Worm (Caenorhabditis elegans) whole organism, late embryonic: ENCODE results near the gene srj-53.

Experiments
- F13H6.1 ChIP-seq: sonication (generic microtip); optimal IDR thresholded peaks from 2 replicates; lab custom pipeline; 2016; ENCODE audit warnings: missing genetic modification characterization, missing compliant biosample characterization
- ceh-34 ChIP-seq: sonication (generic microtip); optimal IDR thresholded peaks from 2 replicates; lab custom pipeline; 2016; ENCODE audit warnings: mild to moderate bottlenecking, missing genetic modification characterization, missing compliant biosample characterization
- nfya-1 ChIP-seq: sonication (generic microtip); optimal IDR thresholded peaks from 2 replicates; lab custom pipeline; 2017; ENCODE audit warnings: missing genetic modification characterization, mild to moderate bottlenecking, missing compliant biosample characterization, antibody characterized with exemption, moderate library complexity
- nhr-11 ChIP-seq: fragments of 150-350 bp; optimal IDR thresholded peaks from 2 replicates; lab custom pipeline; 2014; ENCODE audit warnings: missing biosample characterization, missing genetic modification characterization
- rnt-1 ChIP-seq: sonication (generic microtip); optimal IDR thresholded peaks from 2 replicates; lab custom pipeline; 2016; ENCODE audit warnings: missing genetic modification characterization, missing compliant biosample characterization
- unc-86 ChIP-seq: sonication (generic microtip); optimal IDR thresholded peaks from 2 replicates; lab custom pipeline; 2016; ENCODE audit warnings: missing genetic modification characterization, missing compliant biosample characterization

DNA sequence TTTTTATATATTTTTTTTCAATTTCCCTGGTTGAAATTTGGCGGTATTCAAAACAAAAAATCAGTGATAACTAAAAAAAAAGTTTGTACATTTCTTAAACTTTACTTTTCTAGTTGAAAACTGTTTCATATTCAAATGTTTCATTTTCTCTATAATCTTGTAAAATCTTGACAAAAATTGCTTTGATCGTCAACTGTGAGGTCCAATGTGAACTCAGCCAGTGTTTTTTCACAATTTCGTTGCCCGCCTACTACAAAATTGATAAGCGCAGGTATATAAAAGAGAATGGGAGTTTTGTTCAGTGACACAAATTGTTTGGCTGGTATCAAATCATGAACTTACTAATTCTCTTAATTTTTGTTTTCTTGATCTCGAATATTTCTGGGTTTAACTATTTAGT lies 47.6 kb downstream of the srj-53 start, which contains the start of gene ugt-42:
- TF ChIP-seq rnt-1 (tag; lab: Kevin White, UChicago): no peak
- TF ChIP-seq ceh-34 (tag; lab: Kevin White, UChicago): no peak
- no peak for TF ChIP-seq F13H6.1
- no peak for TF ChIP-seq unc-86 (tag; lab: Kevin White, UChicago)
- no peak for TF ChIP-seq nfya-1 (tag; lab: Kevin White, UChicago)
- TF ChIP-seq nhr-11 (tag; lab: Kevin White, UChicago): no peak
